Worm (Caenorhabditis elegans) whole organism, L2 larva: ENCODE results near the gene C06E2.2.

Experiments used
- C34F6.9 ChIP-seq: fragments of 150-350 bp; optimal IDR thresholded peaks from 2 replicates; lab custom pipeline; 2014; ENCODE audit warnings: missing biosample characterization, missing genetic modification characterization
- R02D3.7 ChIP-seq: fragments of 150-350 bp; optimal IDR thresholded peaks from 2 replicates; lab custom pipeline; 2014; ENCODE audit warnings: missing biosample characterization, missing genetic modification characterization
- Y55F3AM.14 ChIP-seq: fragments of 200-800 bp; sonication (Bioruptor generic); optimal IDR thresholded peaks from 2 replicates; lab custom pipeline; 2018; ENCODE audit warnings: mild to moderate bottlenecking, missing genetic modification characterization, missing compliant biosample characterization
- alr-1 ChIP-seq: fragments of 150-350 bp; optimal IDR thresholded peaks from 2 replicates; lab custom pipeline; 2014; ENCODE audit warnings: missing biosample characterization, missing genetic modification characterization
- aly-2 ChIP-seq: fragments of 150-350 bp; optimal IDR thresholded peaks from 2 replicates; lab custom pipeline; 2014; ENCODE audit warnings: missing biosample characterization, missing genetic modification characterization
- ceh-16 ChIP-seq: fragments of 150-350 bp; optimal IDR thresholded peaks from 2 replicates; lab custom pipeline; 2014; ENCODE audit warnings: missing biosample characterization, missing genetic modification characterization
- ceh-82 ChIP-seq: fragments of 150-350 bp; optimal IDR thresholded peaks from 2 replicates; lab custom pipeline; 2014; ENCODE audit warnings: missing biosample characterization, missing genetic modification characterization
- crh-2 ChIP-seq: sonication (generic microtip); optimal IDR thresholded peaks from 2 replicates; lab custom pipeline; 2017; ENCODE audit warnings: missing biosample characterization, missing genetic modification characterization
- dmd-4 ChIP-seq: sonication (generic microtip); optimal IDR thresholded peaks from 2 replicates; lab custom pipeline; 2017; ENCODE audit warnings: missing biosample characterization, missing genetic modification characterization
- egl-27 ChIP-seq: sonication (generic microtip); optimal IDR thresholded peaks from 3 replicates; lab custom pipeline; 2017; ENCODE audit warnings: missing biosample characterization, missing genetic modification reagents, missing genetic modification characterization
- elt-1 ChIP-seq: fragments of 150-350 bp; optimal IDR thresholded peaks from 2 replicates; lab custom pipeline; 2014; ENCODE audit warnings: missing biosample characterization, missing genetic modification characterization
- elt-3 ChIP-seq: sonication (generic microtip); optimal IDR thresholded peaks from 2 replicates; lab custom pipeline; 2017; ENCODE audit warnings: missing biosample characterization, missing genetic modification characterization
- fos-1 ChIP-seq: fragments of 150-350 bp; optimal IDR thresholded peaks from 2 replicates; lab custom pipeline; 2014; ENCODE audit warnings: missing biosample characterization, missing genetic modification characterization
- gmeb-1 ChIP-seq: fragments of 150-350 bp; optimal IDR thresholded peaks from 2 replicates; lab custom pipeline; 2014; ENCODE audit warnings: missing biosample characterization, missing genetic modification characterization
- lin-11 ChIP-seq: fragments of 150-350 bp; sonication (generic microtip); optimal IDR thresholded peaks from 2 replicates; lab custom pipeline; 2014; ENCODE audit warnings: missing biosample characterization, missing genetic modification characterization, inconsistent platforms, mixed read lengths
- lin-39 ChIP-seq: fragments of 150-350 bp; optimal IDR thresholded peaks from 2 replicates; lab custom pipeline; 2014; ENCODE audit warnings: missing biosample characterization, missing genetic modification reagents, missing genetic modification characterization
- mab-5 ChIP-seq: fragments of 150-350 bp; optimal IDR thresholded peaks from 2 replicates; lab custom pipeline; 2014; ENCODE audit warnings: missing biosample characterization, missing genetic modification characterization
- mbf-1 ChIP-seq: sonication (generic microtip); optimal IDR thresholded peaks from 2 replicates; lab custom pipeline; 2017; ENCODE audit warnings: missing biosample characterization, missing genetic modification characterization
- mdl-1 ChIP-seq, 2 experiments: fragments of 150-350 bp in 1 of 2; sonication (generic microtip) in 1 of 2; optimal IDR thresholded peaks; 2 replicates each; lab custom pipeline; 2017; ENCODE audit warnings: missing biosample characterization in 2 of 2, missing genetic modification characterization in 2 of 2
- nhr-10 ChIP-seq: sonication (generic microtip); optimal IDR thresholded peaks from 2 replicates; lab custom pipeline; 2017; ENCODE audit warnings: missing biosample characterization, missing genetic modification characterization
- nhr-11 ChIP-seq: fragments of 150-350 bp; optimal IDR thresholded peaks from 2 replicates; lab custom pipeline; 2014; ENCODE audit warnings: missing biosample characterization, missing genetic modification characterization
- nhr-12 ChIP-seq: fragments of 150-350 bp; optimal IDR thresholded peaks from 2 replicates; lab custom pipeline; 2014; ENCODE audit warnings: missing biosample characterization, missing genetic modification characterization
- nhr-129 ChIP-seq: fragments of 150-350 bp; optimal IDR thresholded peaks from 2 replicates; lab custom pipeline; 2014; ENCODE audit warnings: missing biosample characterization, missing genetic modification characterization
- nhr-237 ChIP-seq: fragments of 150-350 bp; optimal IDR thresholded peaks from 2 replicates; lab custom pipeline; 2014; ENCODE audit warnings: missing biosample characterization, missing genetic modification characterization
- nhr-25 ChIP-seq: fragments of 150-350 bp; sonication (generic microtip); optimal IDR thresholded peaks from 3 replicates; lab custom pipeline; 2014; ENCODE audit warnings: missing biosample characterization, missing genetic modification characterization
- nhr-6 ChIP-seq: fragments of 150-350 bp; optimal IDR thresholded peaks from 2 replicates; lab custom pipeline; 2014; ENCODE audit warnings: missing biosample characterization, missing genetic modification characterization
- peb-1 ChIP-seq: fragments of 150-350 bp; optimal IDR thresholded peaks from 2 replicates; lab custom pipeline; 2014; ENCODE audit warnings: missing biosample characterization, missing genetic modification characterization
- sem-4 ChIP-seq: fragments of 150-350 bp; optimal IDR thresholded peaks from 2 replicates; lab custom pipeline; 2014; ENCODE audit warnings: missing biosample characterization, missing genetic modification reagents, missing genetic modification characterization
- skn-1 ChIP-seq: sonication (generic microtip); optimal IDR thresholded peaks from 2 replicates; lab custom pipeline; 2017; ENCODE audit warnings: missing biosample characterization, missing genetic modification characterization
- sma-9 ChIP-seq, 2 experiments: fragments of 150-350 bp in 1 of 2; sonication (generic microtip) in 1 of 2; optimal IDR thresholded peaks; 2 replicates each; lab custom pipeline; 2014 to 2016; ENCODE audit warnings: missing genetic modification characterization in 2 of 2, mild to moderate bottlenecking in 1 of 2, missing biosample characterization in 1 of 2, missing compliant biosample characterization in 1 of 2, missing genetic modification reagents in 1 of 2, moderate library complexity in 1 of 2
- unc-39 ChIP-seq: fragments of 150-350 bp; optimal IDR thresholded peaks from 2 replicates; lab custom pipeline; 2014; ENCODE audit warnings: missing biosample characterization, missing genetic modification characterization
- unc-62 ChIP-seq: fragments of 150-350 bp; optimal IDR thresholded peaks from 2 replicates; lab custom pipeline; 2014; ENCODE audit warnings: missing biosample characterization, missing genetic modification reagents, missing genetic modification characterization
- zag-1 ChIP-seq: fragments of 150-350 bp; optimal IDR thresholded peaks from 2 replicates; lab custom pipeline; 2014; ENCODE audit warnings: missing biosample characterization, missing genetic modification characterization
- ztf-1 ChIP-seq: fragments of 200-800 bp; sonication (Bioruptor generic); conservative IDR thresholded peaks from 2 replicates; pipeline ENCODE4 v1.3.6; 2022; ENCODE audit warnings: missing genetic modification characterization, missing compliant biosample characterization
- ztf-11 ChIP-seq: sonication (generic microtip); optimal IDR thresholded peaks from 2 replicates; lab custom pipeline; 2017; ENCODE audit warnings: missing biosample characterization, missing genetic modification characterization
- ztf-4 ChIP-seq: fragments of 150-350 bp; optimal IDR thresholded peaks from 2 replicates; lab custom pipeline; 2014; ENCODE audit warnings: missing biosample characterization, missing genetic modification characterization

C06E2.2 gene

DNA sequence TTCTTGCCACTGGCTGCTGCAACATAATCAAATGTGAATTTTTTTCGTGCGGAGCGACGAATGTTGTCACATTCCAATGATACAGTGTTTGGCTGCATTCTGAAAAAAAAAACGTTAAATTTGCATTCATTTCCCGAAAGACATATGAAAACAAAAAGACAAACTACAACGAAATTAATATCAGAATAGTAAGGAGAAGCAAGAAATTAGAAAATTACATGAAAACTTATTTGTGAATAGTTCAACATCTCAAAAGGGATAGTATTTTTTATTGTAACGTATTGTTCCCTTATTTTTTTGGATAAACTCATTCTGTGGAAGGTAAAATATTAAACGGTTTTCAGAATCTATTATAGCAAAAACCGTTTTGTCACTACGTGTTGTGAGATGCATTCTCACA, 25.9 kb upstream of the C06E2.2 start, which contains the start of gene sprp-4:
Gene sprp-4 (minus strand): TSS at position 101 of the 400 bp plus-strand sequence.
- TF ChIP-seq gmeb-1 (tag; lab: Kevin White, UChicago) (no peak), unc-62 (no peak), sma-9 (GFP tag; optimal IDR thresholded peaks at IDR 0.05; lab: Kevin White, UChicago) (no peak), sma-9 (tag; optimal IDR thresholded peaks at IDR 0.05; lab: Kevin White, UChicago) (no peak), sem-4 (tag; lab: Kevin White, UChicago) (no peak), dmd-4 (no peak)

DNA sequence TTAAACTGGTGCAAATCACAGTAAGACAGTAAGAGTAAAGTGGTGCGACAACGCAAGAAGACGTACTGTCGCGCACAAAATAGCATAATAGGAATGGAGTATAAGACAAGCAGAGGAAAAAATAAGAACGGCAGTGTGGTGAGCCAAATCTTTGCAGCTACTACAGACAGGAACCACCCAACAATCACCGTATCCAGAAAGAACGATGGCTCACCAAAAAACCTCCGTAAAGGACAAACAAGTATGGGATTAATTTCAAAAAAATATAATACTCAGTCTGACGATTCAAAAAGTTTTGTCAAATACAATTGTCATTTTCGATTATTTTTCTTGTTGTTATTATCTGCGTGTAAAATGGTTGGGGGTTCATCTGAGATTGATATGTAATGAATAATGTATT, 25.0 kb upstream of the C06E2.2 start:
- TF ChIP-seq sma-9 (GFP tag; optimal IDR thresholded peaks at IDR 0.05; lab: Kevin White, UChicago) (no peak), sma-9 (tag; optimal IDR thresholded peaks at IDR 0.05; lab: Kevin White, UChicago) (no peak)

DNA sequence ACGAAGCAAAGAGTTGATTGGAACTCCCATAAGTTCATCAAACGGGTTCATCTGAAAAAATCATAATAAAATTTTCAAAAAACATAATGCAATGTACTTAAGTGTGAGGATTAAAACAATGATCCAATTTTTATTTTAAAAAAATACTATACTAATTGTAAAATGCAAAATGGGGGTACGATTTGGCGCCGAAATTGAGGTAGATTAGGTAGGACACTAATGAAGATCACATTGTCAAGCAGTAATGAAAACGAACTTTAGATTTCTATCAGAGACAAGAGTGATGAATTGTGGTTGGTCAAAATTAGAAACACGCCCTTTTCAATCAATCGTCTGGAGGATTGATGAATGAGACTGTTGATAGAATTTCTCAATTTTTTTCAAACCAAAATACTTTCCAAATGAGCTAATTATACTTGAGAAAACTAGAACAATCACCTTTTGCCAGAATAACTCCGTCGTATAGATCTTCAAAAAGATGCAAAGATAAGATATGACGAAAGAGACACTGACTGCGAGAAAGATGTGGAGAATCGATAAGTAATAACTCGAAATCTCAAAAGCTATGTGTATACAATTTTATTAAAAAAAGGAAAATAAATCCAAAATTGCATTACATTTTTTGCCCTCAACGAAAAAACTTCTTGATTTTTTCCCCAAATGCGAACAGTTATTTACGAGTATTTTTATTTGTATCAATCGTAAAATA, 21.4 kb upstream of the C06E2.2 start, which contains the start of gene C06E2.5:
Gene C06E2.5 (minus strand): TSS at position 51 of the 709 bp plus-strand sequence.
- TF ChIP-seq elt-1, result peak; percentile 90
- TF ChIP-seq nhr-6 (tag; lab: Kevin White, UChicago), result no peak
- TF ChIP-seq zag-1 (tag; lab: Kevin White, UChicago), result no peak
- no peak for TF ChIP-seq sma-9 (GFP tag; optimal IDR thresholded peaks at IDR 0.05; lab: Kevin White, UChicago)
- no peak for TF ChIP-seq sma-9 (tag; optimal IDR thresholded peaks at IDR 0.05; lab: Kevin White, UChicago)
- no peak for TF ChIP-seq alr-1 (tag; lab: Kevin White, UChicago)

DNA sequence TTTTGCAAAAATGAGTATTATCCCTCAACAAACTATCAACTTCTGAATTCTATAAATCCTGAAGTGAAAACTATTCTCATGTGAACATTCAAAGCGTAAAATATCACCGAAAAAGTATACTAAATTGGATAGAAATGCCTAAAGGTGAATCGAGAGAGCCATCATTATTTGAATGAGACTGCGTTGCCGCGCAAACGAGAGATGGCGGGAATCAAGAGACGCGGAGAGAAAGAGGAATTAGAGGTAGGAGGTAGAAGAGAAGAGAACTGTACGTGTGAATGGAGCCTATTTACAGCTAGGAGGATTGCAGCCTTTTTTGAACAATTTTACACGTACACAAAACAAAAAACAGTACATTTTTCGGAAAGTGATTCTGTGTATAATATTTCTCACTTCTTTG, 19.9 kb upstream of the C06E2.2 start:
- TF ChIP-seq Y55F3AM.14 (GFP tag; lab: Kevin White, UChicago) (no peak), mbf-1 (no peak), nhr-10 (tag; lab: Kevin White, UChicago) (no peak), elt-3 (tag; lab: Kevin White, UChicago) (no peak), ztf-11 (tag; lab: Kevin White, UChicago) (no peak), unc-39 (tag; lab: Kevin White, UChicago) (no peak), fos-1 (no peak), lin-11 (tag; lab: Kevin White, UChicago) (no peak), nhr-237 (tag; lab: Kevin White, UChicago) (no peak), crh-2 (no peak), dmd-4 (no peak), ztf-1 (GFP tag; lab: Robert Waterston, UW) (no peak), skn-1 (tag; lab: Kevin White, UChicago) (no peak), sem-4 (tag; lab: Kevin White, UChicago) (no peak), peb-1 (no peak), ceh-16 (tag; lab: Kevin White, UChicago) (no peak), nhr-25 (no peak), egl-27 (no peak), ceh-82 (tag; lab: Kevin White, UChicago) (no peak)

DNA sequence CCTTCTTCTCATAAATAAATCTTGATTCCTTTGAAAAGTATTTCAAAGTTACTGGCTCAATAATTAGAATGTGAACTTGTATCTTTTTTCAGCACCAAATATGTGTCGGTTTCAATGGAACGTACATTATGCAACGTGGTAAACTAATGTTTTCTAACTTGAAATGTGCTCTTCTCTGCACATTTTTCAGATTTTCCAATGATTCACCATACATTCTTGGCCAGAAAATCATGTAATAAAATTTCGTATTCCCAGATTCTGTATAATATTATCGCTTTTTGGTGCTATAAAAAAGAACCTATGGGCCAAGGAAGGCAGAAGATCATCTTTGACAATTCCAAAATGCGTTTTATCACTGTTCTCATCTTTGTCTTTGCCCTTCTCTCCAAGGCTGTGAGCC, 18.5 kb upstream of the C06E2.2 start, which contains the start of gene C06E2.9:
Gene C06E2.9 (plus strand): TSS at position 301 of the 400 bp plus-strand sequence.
- TF ChIP-seq nhr-25 (no peak), mdl-1 (tag; optimal IDR thresholded peaks at IDR 0.05; lab: Kevin White, UChicago) (no peak), peb-1 (no peak), nhr-6 (tag; lab: Kevin White, UChicago) (no peak), aly-2 (tag; lab: Kevin White, UChicago) (no peak), unc-62 (no peak), ztf-4 (tag; lab: Kevin White, UChicago) (no peak), elt-3 (tag; lab: Kevin White, UChicago) (no peak), mab-5 (tag; lab: Kevin White, UChicago) (no peak), nhr-129 (tag; lab: Kevin White, UChicago) (no peak), lin-39 (tag; lab: Kevin White, UChicago) (no peak), sma-9 (GFP tag; optimal IDR thresholded peaks at IDR 0.05; lab: Kevin White, UChicago) (no peak), sma-9 (tag; optimal IDR thresholded peaks at IDR 0.05; lab: Kevin White, UChicago) (no peak), nhr-11 (tag; lab: Kevin White, UChicago) (no peak), lin-11 (tag; lab: Kevin White, UChicago) (no peak), R02D3.7 (tag; lab: Kevin White, UChicago) (no peak), C34F6.9 (no peak), nhr-12 (no peak), sem-4 (tag; lab: Kevin White, UChicago) (no peak)
